Fruit fly (Drosophila melanogaster): ENCODE measurements around the gene CG14323.

Gene CG14323

dm6 chr3R:17655040-17655439, 33.1 kb upstream of the CG14323 start (continued):
- TF ChIP-seq CG17328 (GFP tag; IDR thresholded peaks at IDR 0.05) (peak; percentile 52), p53 (GFP tag; optimal IDR thresholded peaks at IDR 0.05) (no peak), Ets65A (GFP tag) (no peak), Hmx (GFP tag; optimal IDR thresholded peaks at IDR 0.05) (no peak), CG12769 (tag; optimal IDR thresholded peaks at IDR 0.05) (no peak), HHEX (GFP tag; optimal IDR thresholded peaks at IDR 0.05) (peak; percentile 24), CG31365 (tag; optimal IDR thresholded peaks at IDR 0.05) (peak; percentile 15), CG1529 (GFP tag; optimal IDR thresholded peaks at IDR 0.05) (peak; percentile 37), Hr3 (GFP tag; optimal IDR thresholded peaks at IDR 0.05) (no peak), CG12071 (GFP tag; optimal IDR thresholded peaks at IDR 0.05) (peak; percentile 41), dimm (GFP tag; IDR thresholded peaks at IDR 0.05) (0 out of 2 replicates have a peak, but pooled peaks have one; percentile 13), CG12942 (GFP tag; optimal IDR thresholded peaks at IDR 0.05) (no peak), rib (GFP tag; IDR thresholded peaks at IDR 0.05) (no peak), Asciz (GFP tag; optimal IDR thresholded peaks at IDR 0.05) (peak; percentile 38), chm (GFP tag; IDR thresholded peaks at IDR 0.05) (peak; percentile 67), HLHmδ (GFP tag; optimal IDR thresholded peaks at IDR 0.05) (peak; percentile 88), Vsx1 (GFP tag; optimal IDR thresholded peaks at IDR 0.05) (no peak), ewg (GFP tag; optimal IDR thresholded peaks at IDR 0.05) (peak; percentile 15), D (optimal IDR thresholded peaks at IDR 0.05) (no peak), D (GFP tag; optimal IDR thresholded peaks at IDR 0.05) (peak; percentile 3), Ets97D (GFP tag; optimal IDR thresholded peaks at IDR 0.05) (peak; percentile 96), CG3407 (GFP tag; optimal IDR thresholded peaks at IDR 0.05) (peak; percentile 16), nerfin-1 (tag; optimal IDR thresholded peaks at IDR 0.05) (peak; percentile 43), insv (GFP tag; optimal IDR thresholded peaks at IDR 0.05) (no peak), CG9727 (GFP tag; optimal IDR thresholded peaks at IDR 0.05) (peak; percentile 22), CG4730 (GFP tag; IDR thresholded peaks at IDR 0.05) (no peak), CG11085 (GFP tag; IDR thresholded peaks at IDR 0.05) (no peak), jumu (GFP tag; optimal IDR thresholded peaks at IDR 0.05) (no peak), CG4360 (GFP tag; IDR thresholded peaks at IDR 0.05) (no peak), CG6791 (GFP tag; IDR thresholded peaks at IDR 0.05; ENCODE audit: partially characterized antibody) (no peak), CG8290 (GFP tag; optimal IDR thresholded peaks at IDR 0.05) (no peak), CG8290 (tag; optimal IDR thresholded peaks at IDR 0.05) (peak; percentile 41 to 76), NfI (GFP tag; optimal IDR thresholded peaks at IDR 0.05) (peak; percentile 56), fd102C (GFP tag; optimal IDR thresholded peaks at IDR 0.05) (peak; percentile 82), vvl (GFP tag; IDR thresholded peaks at IDR 0.05) (0 out of 2 replicates have a peak, but pooled peaks have one; percentile 20), gro (GFP tag; optimal IDR thresholded peaks at IDR 0.05) (no peak), Oli (tag; optimal IDR thresholded peaks at IDR 0.05) (peak; percentile 5), CG11398 (GFP tag; optimal IDR thresholded peaks at IDR 0.05) (no peak), klu (GFP tag; IDR thresholded peaks at IDR 0.05) (no peak), unpg (GFP tag; optimal IDR thresholded peaks at IDR 0.05) (peak; percentile 57), Neu2 (GFP tag; optimal IDR thresholded peaks at IDR 0.05; ENCODE audit: borderline replicate concordance) (peak; percentile 8), E2f1 (GFP tag; IDR thresholded peaks at IDR 0.05) (no peak), phol (tag; optimal IDR thresholded peaks at IDR 0.05) (peak; percentile 50), CG17359 (tag; optimal IDR thresholded peaks at IDR 0.05) (peak; percentile 10), crol (GFP tag; IDR thresholded peaks at IDR 0.05) (no peak), CG2202 (tag; optimal IDR thresholded peaks at IDR 0.05) (peak; percentile 65), PHDP (tag; optimal IDR thresholded peaks at IDR 0.05) (peak; percentile 64), CG8478 (optimal IDR thresholded peaks at IDR 0.05) (no peak), sc (optimal IDR thresholded peaks at IDR 0.05) (no peak), sc (GFP tag; optimal IDR thresholded peaks at IDR 0.05) (peak; percentile 43), nau (GFP tag; optimal IDR thresholded peaks at IDR 0.05) (peak; percentile 15), CG32767 (GFP tag; IDR thresholded peaks at IDR 0.05) (no peak), twi (tag; optimal IDR thresholded peaks at IDR 0.05) (peak; percentile 2)

Data from whole organism, embryonic.